Worm (Caenorhabditis elegans) whole organism, L4 larva: ENCODE data around the gene csn-3.

ENCODE experiments used
- R02D3.7 ChIP-seq: fragments of 150-350 bp; sonication (generic microtip); optimal IDR thresholded peaks from 3 replicates; lab custom pipeline; 2014; ENCODE audit warnings: missing biosample characterization, missing genetic modification characterization
- ZK546.5 ChIP-seq, 2 experiments: sonication (generic microtip); optimal IDR thresholded peaks; 2 replicates each; lab custom pipeline; 2017; ENCODE audit warnings: missing biosample characterization in 2 of 2, missing genetic modification characterization in 2 of 2
- nhr-28 ChIP-seq: fragments of 150-350 bp; optimal IDR thresholded peaks from 2 replicates; lab custom pipeline; 2014; ENCODE audit warnings: missing biosample characterization, missing genetic modification characterization
- nhr-76 ChIP-seq: fragments of 150-350 bp; optimal IDR thresholded peaks from 2 replicates; lab custom pipeline; 2014; ENCODE audit warnings: missing biosample characterization, missing genetic modification characterization
- pqm-1 ChIP-seq: sonication (generic microtip); optimal IDR thresholded peaks from 2 replicates; lab custom pipeline; 2017; ENCODE audit warnings: missing biosample characterization, missing genetic modification characterization
- unc-130 ChIP-seq: sonication (generic microtip); optimal IDR thresholded peaks from 2 replicates; lab custom pipeline; 2016; ENCODE audit warnings: missing genetic modification reagents, missing genetic modification characterization, missing compliant biosample characterization
- unc-39 ChIP-seq: sonication (generic microtip); optimal IDR thresholded peaks from 2 replicates; lab custom pipeline; 2017; ENCODE audit warnings: missing biosample characterization, missing genetic modification characterization
- zag-1 ChIP-seq: fragments of 150-350 bp; optimal IDR thresholded peaks from 2 replicates; lab custom pipeline; 2014; ENCODE audit warnings: missing biosample characterization, missing genetic modification characterization

DNA sequence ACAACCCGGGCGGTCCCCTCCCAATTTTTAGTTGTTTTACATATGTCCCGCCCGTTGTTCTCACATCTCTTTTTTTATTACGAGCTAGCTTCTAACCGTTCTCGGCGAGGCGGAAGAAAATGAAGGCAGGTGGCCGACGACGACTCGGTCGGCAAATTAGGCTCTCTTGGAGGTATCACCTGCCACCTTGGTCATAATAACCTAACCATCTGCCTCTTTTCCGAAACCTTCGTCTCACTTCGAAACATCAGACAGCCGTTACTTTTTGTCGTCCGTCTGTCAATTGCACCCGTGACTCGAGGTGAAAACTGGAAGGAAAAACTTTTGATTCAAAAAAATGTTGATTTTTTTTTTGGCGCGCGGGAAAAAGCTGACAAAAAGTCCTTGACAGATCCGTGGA lies 17.1 kb upstream of the csn-3 start:
- no peak for TF ChIP-seq nhr-76 (tag; lab: Kevin White, UChicago)
- no peak for TF ChIP-seq pqm-1
- no peak for TF ChIP-seq ZK546.5 (tag; optimal IDR thresholded peaks at IDR 0.05; lab: Kevin White, UChicago)
- no peak for TF ChIP-seq zag-1 (tag; lab: Kevin White, UChicago)
- no peak for TF ChIP-seq R02D3.7 (tag; lab: Kevin White, UChicago)
- no peak for TF ChIP-seq unc-39 (tag; lab: Kevin White, UChicago)
- no peak for TF ChIP-seq nhr-28 (tag; lab: Kevin White, UChicago)
- no peak for TF ChIP-seq unc-130 (GFP tag; lab: Kevin White, UChicago)
